Fruit fly (Drosophila melanogaster) whole organism, embryonic: ENCODE results near the gene CG9184.

Source experiments
- Atf6 ChIP-seq: fragments of 200-800 bp; sonication (Bioruptor generic); IDR thresholded peaks from 2 replicates; pipeline ENCODE4 v1.3.6; 2022; ENCODE audit warnings: missing biosample characterization, missing genetic modification characterization
- Bgb ChIP-seq: fragments of 200-800 bp; sonication (Bioruptor generic); IDR thresholded peaks from 2 replicates; pipeline ENCODE4 v1.3.6; 2022; ENCODE audit warnings: missing biosample characterization, missing genetic modification characterization; ENCODE audit not compliant: partially characterized antibody
- Blimp-1 ChIP-seq: fragments of 200-800 bp; sonication (Bioruptor generic); optimal IDR thresholded peaks from 3 replicates; lab custom pipeline; 2018; ENCODE audit warnings: missing biosample characterization, missing genetic modification characterization, mild to moderate bottlenecking, moderate library complexity, missing genetic modification reagents
- CG10654 ChIP-seq: fragments of 200-800 bp; sonication (Bioruptor generic); optimal IDR thresholded peaks from 2 replicates; lab custom pipeline; 2016; ENCODE audit warnings: missing biosample characterization, missing genetic modification characterization
- CG11398 ChIP-seq: fragments of 200-800 bp; sonication (Bioruptor generic); optimal IDR thresholded peaks from 2 replicates; lab custom pipeline; 2016; ENCODE audit warnings: missing biosample characterization, missing genetic modification characterization
- CG12219 ChIP-seq: fragments of 200-800 bp; sonication (Bioruptor generic); optimal IDR thresholded peaks from 3 replicates; lab custom pipeline; 2018; ENCODE audit warnings: missing biosample characterization, mild to moderate bottlenecking, missing genetic modification characterization
- CG12236 ChIP-seq: fragments of 200-800 bp; sonication (Bioruptor generic); optimal IDR thresholded peaks from 2 replicates; lab custom pipeline; 2016; ENCODE audit warnings: missing biosample characterization, missing genetic modification characterization
- CG1647 ChIP-seq: fragments of 200-800 bp; sonication (Bioruptor generic); optimal IDR thresholded peaks from 3 replicates; lab custom pipeline; 2016; ENCODE audit warnings: missing biosample characterization, missing genetic modification characterization
- CG17359 ChIP-seq: fragments of 200-800 bp; sonication (Bioruptor generic); optimal IDR thresholded peaks from 3 replicates; lab custom pipeline; 2018; ENCODE audit warnings: missing biosample characterization, mild to moderate bottlenecking, missing genetic modification characterization, moderate library complexity
- CG1792 ChIP-seq: fragments of 200-800 bp; sonication (Bioruptor generic); optimal IDR thresholded peaks from 2 replicates; lab custom pipeline; 2016; ENCODE audit warnings: missing biosample characterization, missing genetic modification characterization
- CG30020 ChIP-seq: fragments of 200-800 bp; optimal IDR thresholded peaks from 2 replicates; lab custom pipeline; 2019; ENCODE audit warnings: missing biosample characterization, mild to moderate bottlenecking, missing genetic modification characterization, moderate library complexity
- CG32772 ChIP-seq: fragments of 200-800 bp; sonication (Bioruptor generic); IDR thresholded peaks from 2 replicates; pipeline ENCODE4 v1.3.6; 2022; ENCODE audit warnings: missing biosample characterization, missing genetic modification characterization
- CG3838 ChIP-seq: fragments of 200-800 bp; sonication (Bioruptor generic); optimal IDR thresholded peaks from 3 replicates; lab custom pipeline; 2016; ENCODE audit warnings: missing biosample characterization, missing genetic modification characterization
- CG4404 ChIP-seq: fragments of 200-800 bp; sonication (Bioruptor generic); IDR thresholded peaks from 2 replicates; pipeline ENCODE4 v1.3.6; 2022; ENCODE audit warnings: missing biosample characterization, missing genetic modification characterization
- CG4617 ChIP-seq: fragments of 200-800 bp; sonication (Bioruptor generic); optimal IDR thresholded peaks from 3 replicates; lab custom pipeline; 2016; ENCODE audit warnings: missing biosample characterization, missing genetic modification characterization, borderline replicate concordance
- CG6272 ChIP-seq: fragments of 200-800 bp; sonication (Bioruptor generic); IDR thresholded peaks from 2 replicates; pipeline ENCODE4 v1.3.6; 2022; ENCODE audit warnings: missing biosample characterization, missing genetic modification characterization
- CG6765 ChIP-seq: fragments of 200-800 bp; sonication (Bioruptor generic); optimal IDR thresholded peaks from 3 replicates; lab custom pipeline; 2017; ENCODE audit warnings: missing biosample characterization, mild to moderate bottlenecking, missing genetic modification characterization
- CG7372 ChIP-seq: fragments of 200-800 bp; sonication (Bioruptor generic); IDR thresholded peaks from 2 replicates; pipeline ENCODE4 v1.3.6; 2022; ENCODE audit warnings: missing biosample characterization, missing genetic modification characterization
- CG9727 ChIP-seq: fragments of 200-800 bp; sonication (Bioruptor generic); optimal IDR thresholded peaks from 3 replicates; lab custom pipeline; 2017; ENCODE audit warnings: missing biosample characterization, mild to moderate bottlenecking, missing genetic modification characterization
- Doc3 ChIP-seq: fragments of 200-800 bp; sonication (Bioruptor generic); IDR thresholded peaks from 3 replicates; pipeline ENCODE4 v1.3.6; 2022; ENCODE audit warnings: missing biosample characterization, missing genetic modification characterization; ENCODE audit not compliant: partially characterized antibody
- Fer1 ChIP-seq: fragments of 200-800 bp; sonication (Bioruptor generic); optimal IDR thresholded peaks from 2 replicates; lab custom pipeline; 2017; ENCODE audit warnings: missing biosample characterization, mild to moderate bottlenecking, missing genetic modification characterization
- H15 ChIP-seq: fragments of 200-800 bp; sonication (Bioruptor generic); IDR thresholded peaks from 3 replicates; pipeline ENCODE4 v1.3.6; 2022; ENCODE audit warnings: missing biosample characterization, missing genetic modification characterization
- HLH54F ChIP-seq: fragments of 200-800 bp; sonication (Bioruptor generic); optimal IDR thresholded peaks from 3 replicates; lab custom pipeline; 2016; ENCODE audit warnings: missing biosample characterization, missing genetic modification characterization
- HLHmδ ChIP-seq: fragments of 200-800 bp; sonication (Bioruptor generic); optimal IDR thresholded peaks from 2 replicates; lab custom pipeline; 2018; ENCODE audit warnings: missing biosample characterization, mild to moderate bottlenecking, missing genetic modification characterization, moderate library complexity
- Hey ChIP-seq: fragments of 200-800 bp; sonication (Bioruptor generic); optimal IDR thresholded peaks from 3 replicates; lab custom pipeline; 2018; ENCODE audit warnings: missing biosample characterization, mild to moderate bottlenecking, missing genetic modification characterization
- Hr3 ChIP-seq: fragments of 200-800 bp; sonication (Bioruptor generic); optimal IDR thresholded peaks from 3 replicates; lab custom pipeline; 2016; ENCODE audit warnings: missing biosample characterization, missing genetic modification characterization
- Max ChIP-seq: fragments of 200-800 bp; sonication (Bioruptor generic); optimal IDR thresholded peaks from 2 replicates; lab custom pipeline; 2016; ENCODE audit warnings: missing biosample characterization, mild to moderate bottlenecking, missing genetic modification characterization
- Nf-YA ChIP-seq: fragments of 200-800 bp; sonication (Bioruptor generic); IDR thresholded peaks from 2 replicates; pipeline ENCODE4 v1.3.6; 2022; ENCODE audit warnings: missing biosample characterization, missing genetic modification characterization
- Optix ChIP-seq: fragments of 200-800 bp; sonication (Bioruptor generic); IDR thresholded peaks from 3 replicates; pipeline ENCODE4 v1.3.6; 2022; ENCODE audit warnings: missing biosample characterization, missing genetic modification characterization
- Pdp1 ChIP-seq, 2 experiments: fragments of 200-800 bp; sonication (Bioruptor generic); optimal IDR thresholded peaks; 3 replicates each; lab custom pipeline; 2016; ENCODE audit warnings: missing biosample characterization in 2 of 2, missing genetic modification characterization in 2 of 2, mild to moderate bottlenecking in 1 of 2, moderate library complexity in 1 of 2
- Spps ChIP-seq: fragments of 200-800 bp; sonication (Bioruptor generic); optimal IDR thresholded peaks from 2 replicates; lab custom pipeline; 2018; ENCODE audit warnings: missing biosample characterization, mild to moderate bottlenecking, missing genetic modification characterization
- ase ChIP-seq: fragments of 200-800 bp; sonication (Bioruptor generic); IDR thresholded peaks from 3 replicates; pipeline ENCODE4 v1.3.6; 2022; ENCODE audit warnings: missing biosample characterization, missing genetic modification characterization
- dmrt11E ChIP-seq: fragments of 200-800 bp; sonication (Bioruptor generic); optimal IDR thresholded peaks from 3 replicates; lab custom pipeline; 2018; ENCODE audit warnings: missing biosample characterization, mild to moderate bottlenecking, missing genetic modification characterization, moderate library complexity
- fd102C ChIP-seq: fragments of 200-800 bp; sonication (Bioruptor generic); optimal IDR thresholded peaks from 2 replicates; lab custom pipeline; 2018; ENCODE audit warnings: missing biosample characterization, mild to moderate bottlenecking, missing genetic modification characterization, moderate library complexity
- fd96Cb ChIP-seq: fragments of 200-800 bp; sonication (Bioruptor generic); optimal IDR thresholded peaks from 2 replicates; lab custom pipeline; 2018; ENCODE audit warnings: missing biosample characterization, mild to moderate bottlenecking, missing genetic modification characterization, moderate library complexity
- fru ChIP-seq: fragments of >200 bp; optimal IDR thresholded peaks from 2 replicates; lab custom pipeline; 2017
- gem ChIP-seq: fragments of 200-800 bp; sonication (Bioruptor generic); optimal IDR thresholded peaks from 2 replicates; lab custom pipeline; 2019; ENCODE audit warnings: missing biosample characterization, mild to moderate bottlenecking, missing genetic modification characterization, moderate library complexity
- jing ChIP-seq: fragments of 200-800 bp; sonication (Bioruptor generic); optimal IDR thresholded peaks from 2 replicates; lab custom pipeline; 2018; ENCODE audit warnings: missing biosample characterization, mild to moderate bottlenecking, missing genetic modification characterization
- jumu ChIP-seq: fragments of 200-800 bp; sonication (Bioruptor generic); optimal IDR thresholded peaks from 3 replicates; lab custom pipeline; 2016; ENCODE audit warnings: missing biosample characterization, missing genetic modification characterization
- lbe ChIP-seq: fragments of 200-800 bp; sonication (Bioruptor generic); optimal IDR thresholded peaks from 2 replicates; lab custom pipeline; 2016; ENCODE audit warnings: missing biosample characterization, mild to moderate bottlenecking, missing genetic modification characterization
- nerfin-2 ChIP-seq: fragments of 200-800 bp; sonication (Bioruptor generic); IDR thresholded peaks from 2 replicates; pipeline ENCODE4 v1.3.6; 2022; ENCODE audit warnings: missing biosample characterization, missing genetic modification characterization; ENCODE audit not compliant: partially characterized antibody
- nom ChIP-seq: fragments of 200-800 bp; sonication (Bioruptor generic); optimal IDR thresholded peaks from 2 replicates; lab custom pipeline; 2017; ENCODE audit warnings: missing biosample characterization, missing genetic modification characterization, mild to moderate bottlenecking, moderate library complexity, missing genetic modification reagents
- oc ChIP-seq: fragments of 200-800 bp; sonication (Bioruptor generic); optimal IDR thresholded peaks from 2 replicates; lab custom pipeline; 2018; ENCODE audit warnings: missing biosample characterization, mild to moderate bottlenecking, missing genetic modification characterization, moderate library complexity
- pum ChIP-seq: fragments of 200-800 bp; sonication (Bioruptor generic); optimal IDR thresholded peaks from 2 replicates; lab custom pipeline; 2016; ENCODE audit warnings: missing biosample characterization, missing genetic modification characterization
- tap ChIP-seq: fragments of 200-800 bp; optimal IDR thresholded peaks from 3 replicates; lab custom pipeline; 2019; ENCODE audit warnings: missing biosample characterization, mild to moderate bottlenecking, missing genetic modification characterization, moderate library complexity
- ttk ChIP-seq: fragments of 200-800 bp; sonication (Bioruptor generic); IDR thresholded peaks from 2 replicates; pipeline ENCODE4 v2.1.2; 2022; ENCODE audit warnings: missing biosample characterization, missing genetic modification characterization
- twi ChIP-seq: fragments of 200-800 bp; optimal IDR thresholded peaks from 2 replicates; lab custom pipeline; 2019; ENCODE audit warnings: missing biosample characterization, mild to moderate bottlenecking, missing genetic modification characterization, moderate library complexity
- unpg ChIP-seq: fragments of 200-800 bp; sonication (Bioruptor generic); optimal IDR thresholded peaks from 3 replicates; lab custom pipeline; 2018; ENCODE audit warnings: missing biosample characterization, mild to moderate bottlenecking, missing genetic modification characterization, moderate library complexity
- zf30C ChIP-seq: fragments of 200-800 bp; sonication (Bioruptor generic); optimal IDR thresholded peaks from 3 replicates; lab custom pipeline; 2018; ENCODE audit warnings: missing biosample characterization, mild to moderate bottlenecking, missing genetic modification characterization
- zfh1 ChIP-seq: fragments of 200-800 bp; sonication (Bioruptor generic); IDR thresholded peaks from 3 replicates; pipeline ENCODE4 v1.3.6; 2022; ENCODE audit warnings: missing biosample characterization, missing genetic modification characterization

CG9184 gene

dm6 chr3L:1319097-1319725 lies 3.4 kb downstream of the CG9184 start (continued):
- TF ChIP-seq fd96Cb (tag; lab: Kevin White, UChicago) (peak; percentile 87), CG6272 (GFP tag; lab: Robert Waterston, UW) (peak; percentile 66), CG12236 (GFP tag; lab: Kevin White, UChicago) (peak; percentile 50), Doc3 (GFP tag; lab: Robert Waterston, UW) (no peak), Blimp-1 (GFP tag; lab: Kevin White, UChicago) (peak; percentile 85), H15 (peak; percentile 70), zf30C (GFP tag; lab: Kevin White, UChicago) (peak; percentile 12), zfh1 (GFP tag; lab: Robert Waterston, UW) (peak; percentile 90), HLHmδ (no peak), CG1647 (GFP tag; lab: Kevin White, UChicago) (no peak), dmrt11E (peak; percentile 68), CG30020 (tag; lab: Kevin White, UChicago) (no peak), Nf-YA (GFP tag; lab: Robert Waterston, UW) (peak; percentile 80), gem (peak; percentile 85), CG17359 (tag; lab: Kevin White, UChicago) (peak; percentile 92), nom (GFP tag; lab: Kevin White, UChicago) (peak; percentile 72), CG11398 (no peak), pum (GFP tag; lab: Kevin White, UChicago) (peak; percentile 69), CG4617 (GFP tag; lab: Kevin White, UChicago) (peak; percentile 58), unpg (GFP tag; lab: Kevin White, UChicago) (peak; percentile 81), twi (tag; lab: Kevin White, UChicago) (peak; percentile 26), ttk (GFP tag; lab: Robert Waterston, UW) (peak; percentile 81), lbe (peak; percentile 97), jing (GFP tag; lab: Kevin White, UChicago) (peak; percentile 78), HLH54F (GFP tag; lab: Kevin White, UChicago) (peak; percentile 62), Fer1 (GFP tag; lab: Kevin White, UChicago) (peak; percentile 63), Hey (tag; lab: Kevin White, UChicago) (no peak), CG12219 (peak; percentile 76), CG1792 (GFP tag; lab: Kevin White, UChicago) (peak; percentile 52), Spps (tag; lab: Kevin White, UChicago) (peak; percentile 57), CG4404 (GFP tag; lab: Robert Waterston, UW) (0 out of 2 replicates have a peak, but pooled peaks have one; percentile 29), nerfin-2 (GFP tag; lab: Robert Waterston, UW) (no peak), Optix (GFP tag; lab: Robert Waterston, UW) (peak; percentile 83), oc (peak; percentile 85), Max (GFP tag; lab: Kevin White, UChicago) (peak; percentile 54), Hr3 (GFP tag; lab: Kevin White, UChicago) (peak; percentile 48), CG9727 (GFP tag; lab: Kevin White, UChicago) (peak; percentile 3), CG32772 (GFP tag; lab: Robert Waterston, UW) (peak; percentile 86), CG6765 (no peak), CG7372 (0 out of 2 replicates have a peak, but pooled peaks have one; percentile 39), jumu (peak; percentile 68), fd102C (GFP tag; lab: Kevin White, UChicago) (no peak), Pdp1 (GFP tag; optimal IDR thresholded peaks at IDR 0.05; lab: Kevin White, UChicago) (peak; percentile 24 to 72), CG10654 (GFP tag; lab: Kevin White, UChicago) (peak; percentile 77), Bgb (GFP tag; lab: Robert Waterston, UW) (no peak), CG3838 (GFP tag; lab: Kevin White, UChicago) (no peak), fru (lab: Kevin White, UChicago) (no peak), tap (tag; lab: Kevin White, UChicago) (peak; percentile 82), ase (GFP tag; lab: Robert Waterston, UW) (peak; percentile 81), Atf6 (GFP tag; lab: Robert Waterston, UW) (peak; percentile 47; the same call in 1 of the 2 replicates)
